Fruit fly (Drosophila melanogaster) whole organism, embryonic: ENCODE measurements around the gene Nepl18.

Source experiments
- Antp ChIP-seq: fragments of 200-800 bp; sonication (Bioruptor generic); optimal IDR thresholded peaks from 3 replicates; lab custom pipeline; 2016; ENCODE audit warnings: missing biosample characterization, missing genetic modification characterization
- Asciz ChIP-seq: fragments of 200-800 bp; sonication (Bioruptor generic); optimal IDR thresholded peaks from 2 replicates; lab custom pipeline; 2017; ENCODE audit warnings: missing biosample characterization, mild to moderate bottlenecking, missing genetic modification characterization, missing genetic modification reagents
- Bdp1 ChIP-seq: fragments of 200-800 bp; sonication (Bioruptor generic); optimal IDR thresholded peaks from 3 replicates; lab custom pipeline; 2016; ENCODE audit warnings: missing biosample characterization, missing genetic modification characterization
- CG10321 ChIP-seq: fragments of 200-800 bp; sonication (Bioruptor generic); IDR thresholded peaks from 2 replicates; pipeline ENCODE4 v1.3.6; 2022; ENCODE audit warnings: missing biosample characterization, missing genetic modification characterization
- CG10959 ChIP-seq: fragments of 200-800 bp; sonication (Bioruptor generic); IDR thresholded peaks from 2 replicates; pipeline ENCODE4 v1.3.6; 2022; ENCODE audit warnings: missing biosample characterization, missing genetic modification characterization
- CG12299 ChIP-seq: fragments of 200-800 bp; sonication (Bioruptor generic); optimal IDR thresholded peaks from 2 replicates; lab custom pipeline; 2018; ENCODE audit warnings: missing biosample characterization, mild to moderate bottlenecking, missing genetic modification characterization
- CG12659 ChIP-seq: fragments of 200-800 bp; sonication (Bioruptor generic); optimal IDR thresholded peaks from 3 replicates; lab custom pipeline; 2017; ENCODE audit warnings: mild to moderate bottlenecking, missing biosample characterization, missing genetic modification reagents, missing genetic modification characterization
- CG12744 ChIP-seq: fragments of 200-800 bp; sonication (Bioruptor generic); optimal IDR thresholded peaks from 2 replicates; lab custom pipeline; 2016; ENCODE audit warnings: missing biosample characterization, missing genetic modification characterization
- CG12769 ChIP-seq: fragments of 200-800 bp; sonication (Bioruptor generic); optimal IDR thresholded peaks from 2 replicates; lab custom pipeline; 2019; ENCODE audit warnings: missing biosample characterization, mild to moderate bottlenecking, missing genetic modification characterization, moderate library complexity
- CG13424 ChIP-seq: fragments of 200-800 bp; sonication (Bioruptor generic); optimal IDR thresholded peaks from 2 replicates; lab custom pipeline; 2019; ENCODE audit warnings: missing biosample characterization, mild to moderate bottlenecking, missing genetic modification characterization, moderate library complexity
- CG14667 ChIP-seq: fragments of 200-800 bp; sonication (Bioruptor generic); IDR thresholded peaks from 2 replicates; pipeline ENCODE4 v1.3.6; 2022; ENCODE audit warnings: missing biosample characterization, missing genetic modification characterization
- CG14710 ChIP-seq: fragments of 200-800 bp; sonication (Bioruptor generic); optimal IDR thresholded peaks from 3 replicates; lab custom pipeline; 2019; ENCODE audit warnings: missing biosample characterization, mild to moderate bottlenecking, missing genetic modification characterization, moderate library complexity
- CG15514 ChIP-seq: fragments of 200-800 bp; sonication (Bioruptor generic); optimal IDR thresholded peaks from 3 replicates; lab custom pipeline; 2017; ENCODE audit warnings: missing biosample characterization, missing genetic modification characterization, mild to moderate bottlenecking, moderate library complexity, missing genetic modification reagents
- CG15696 ChIP-seq: fragments of 200-800 bp; sonication (Bioruptor generic); optimal IDR thresholded peaks from 2 replicates; lab custom pipeline; 2019; ENCODE audit warnings: missing biosample characterization, mild to moderate bottlenecking, missing genetic modification characterization, moderate library complexity
- CG18011 ChIP-seq: fragments of 200-800 bp; sonication (Bioruptor generic); optimal IDR thresholded peaks from 2 replicates; lab custom pipeline; 2017; ENCODE audit warnings: missing biosample characterization, missing genetic modification characterization, mild to moderate bottlenecking, moderate library complexity, missing genotype
- CG30020 ChIP-seq: fragments of 200-800 bp; optimal IDR thresholded peaks from 2 replicates; lab custom pipeline; 2019; ENCODE audit warnings: missing biosample characterization, mild to moderate bottlenecking, missing genetic modification characterization, moderate library complexity
- CG31365 ChIP-seq: fragments of 200-800 bp; sonication (Bioruptor generic); optimal IDR thresholded peaks from 2 replicates; lab custom pipeline; 2018; ENCODE audit warnings: missing biosample characterization, mild to moderate bottlenecking, missing genetic modification characterization
- CG33557 ChIP-seq: fragments of 200-800 bp; sonication (Bioruptor generic); optimal IDR thresholded peaks from 2 replicates; lab custom pipeline; 2019; ENCODE audit warnings: missing biosample characterization, mild to moderate bottlenecking, missing genetic modification characterization, moderate library complexity
- CG42726 ChIP-seq: fragments of 200-800 bp; sonication (Bioruptor generic); IDR thresholded peaks from 2 replicates; pipeline ENCODE4 v1.3.6; 2022; ENCODE audit warnings: missing biosample characterization, missing genetic modification characterization; ENCODE audit not compliant: partially characterized antibody
- CG4424 ChIP-seq: fragments of 200-800 bp; sonication (Bioruptor generic); optimal IDR thresholded peaks from 3 replicates; lab custom pipeline; 2016; ENCODE audit warnings: missing biosample characterization, missing genetic modification characterization
- CG4730 ChIP-seq: fragments of 200-800 bp; sonication (Bioruptor generic); IDR thresholded peaks from 2 replicates; pipeline ENCODE4 v1.3.6; 2022; ENCODE audit warnings: missing biosample characterization, missing genetic modification characterization
- CG6272 ChIP-seq: fragments of 200-800 bp; sonication (Bioruptor generic); IDR thresholded peaks from 2 replicates; pipeline ENCODE4 v1.3.6; 2022; ENCODE audit warnings: missing biosample characterization, missing genetic modification characterization
- CG6654 ChIP-seq: fragments of 200-800 bp; sonication (Bioruptor generic); optimal IDR thresholded peaks from 2 replicates; lab custom pipeline; 2017; ENCODE audit warnings: missing biosample characterization, mild to moderate bottlenecking, missing genetic modification characterization
- Camta ChIP-seq: fragments of 200-800 bp; sonication (Bioruptor generic); optimal IDR thresholded peaks from 2 replicates; lab custom pipeline; 2016; ENCODE audit warnings: missing biosample characterization, missing genetic modification characterization
- CoRest ChIP-seq: fragments of 200-800 bp; sonication (Bioruptor generic); optimal IDR thresholded peaks from 3 replicates; lab custom pipeline; 2018; ENCODE audit warnings: missing biosample characterization, mild to moderate bottlenecking, missing genetic modification characterization, moderate library complexity
- Dfd ChIP-seq, 2 experiments: fragments of >200 bp; optimal IDR thresholded peaks; 2 replicates each; lab custom pipeline; 2017; ENCODE audit warnings: missing biosample characterization in 2 of 2, missing genetic modification characterization in 2 of 2
- Doc2 ChIP-seq: fragments of 200-800 bp; sonication (Bioruptor generic); IDR thresholded peaks from 2 replicates; pipeline ENCODE4 v1.3.6; 2022; ENCODE audit warnings: missing biosample characterization, missing genetic modification characterization
- Drgx ChIP-seq: fragments of 200-800 bp; sonication (Bioruptor generic); IDR thresholded peaks from 2 replicates; pipeline ENCODE4 v1.3.6; 2022; ENCODE audit warnings: missing biosample characterization, missing genetic modification characterization
- Hmr ChIP-seq: fragments of 200-800 bp; sonication (Bioruptor generic); optimal IDR thresholded peaks from 3 replicates; lab custom pipeline; 2017; ENCODE audit warnings: mild to moderate bottlenecking, missing biosample characterization, missing genetic modification reagents, missing genetic modification characterization
- MBD-R2 ChIP-seq: fragments of 200-800 bp; sonication (Bioruptor generic); IDR thresholded peaks from 2 replicates; pipeline ENCODE4 v1.3.6; 2022; ENCODE audit warnings: missing biosample characterization, missing genetic modification characterization
- Meics ChIP-seq: fragments of 200-800 bp; sonication (Bioruptor generic); optimal IDR thresholded peaks from 2 replicates; lab custom pipeline; 2017; ENCODE audit warnings: missing biosample characterization, mild to moderate bottlenecking, missing genetic modification characterization
- Neu2 ChIP-seq: fragments of 200-800 bp; sonication (Bioruptor generic); optimal IDR thresholded peaks from 3 replicates; lab custom pipeline; 2016; ENCODE audit warnings: missing biosample characterization, missing genetic modification characterization, borderline replicate concordance
- Poxn ChIP-seq: fragments of 200-800 bp; sonication (Bioruptor generic); IDR thresholded peaks from 2 replicates; pipeline ENCODE4 v1.3.6; 2022; ENCODE audit warnings: missing biosample characterization, missing genetic modification characterization
- Trl ChIP-seq, 3 experiments: fragments of >200 bp in 2 of 3; fragments of 200-800 bp in 1 of 3; sonication (Bioruptor generic) in 1 of 3; optimal IDR thresholded peaks; 2 replicates in 1 of 3; 3 replicates in 2 of 3; lab custom pipeline; 2016 to 2017; ENCODE audit warnings: missing biosample characterization in 1 of 3, missing genetic modification characterization in 1 of 3
- Vsx1 ChIP-seq: fragments of 200-800 bp; sonication (Bioruptor generic); optimal IDR thresholded peaks from 2 replicates; lab custom pipeline; 2017; ENCODE audit warnings: missing biosample characterization, mild to moderate bottlenecking, missing genetic modification characterization, missing genetic modification reagents
- YL-1 ChIP-seq: fragments of 200-800 bp; sonication (Bioruptor generic); optimal IDR thresholded peaks from 3 replicates; lab custom pipeline; 2017; ENCODE audit warnings: missing biosample characterization, mild to moderate bottlenecking, missing genetic modification characterization
- abd-A ChIP-seq: fragments of 200-800 bp; sonication (Bioruptor generic); optimal IDR thresholded peaks from 3 replicates; lab custom pipeline; 2019; ENCODE audit warnings: missing biosample characterization, mild to moderate bottlenecking, missing genetic modification characterization, moderate library complexity
- br ChIP-seq: fragments of >200 bp; optimal IDR thresholded peaks from 2 replicates; lab custom pipeline; 2017
- btn ChIP-seq: fragments of 200-800 bp; sonication (Bioruptor generic); optimal IDR thresholded peaks from 2 replicates; lab custom pipeline; 2016; ENCODE audit warnings: missing biosample characterization, missing genetic modification characterization
- ewg ChIP-seq: fragments of 200-800 bp; sonication (Bioruptor generic); optimal IDR thresholded peaks from 3 replicates; lab custom pipeline; 2017; ENCODE audit warnings: mild to moderate bottlenecking, missing biosample characterization, missing genetic modification reagents, missing genetic modification characterization
- fd3F ChIP-seq: fragments of 200-800 bp; sonication (Bioruptor generic); optimal IDR thresholded peaks from 2 replicates; lab custom pipeline; 2018; ENCODE audit warnings: missing biosample characterization, mild to moderate bottlenecking, missing genetic modification characterization, moderate library complexity
- fd64A ChIP-seq: fragments of 200-800 bp; sonication (Bioruptor generic); optimal IDR thresholded peaks from 3 replicates; lab custom pipeline; 2018; ENCODE audit warnings: missing biosample characterization, mild to moderate bottlenecking, missing genetic modification characterization
- fru ChIP-seq: fragments of >200 bp; optimal IDR thresholded peaks from 2 replicates; lab custom pipeline; 2017
- grn ChIP-seq: fragments of 200-800 bp; sonication (Bioruptor generic); optimal IDR thresholded peaks from 3 replicates; lab custom pipeline; 2017; ENCODE audit warnings: missing biosample characterization, missing genetic modification characterization
- maf-S ChIP-seq: fragments of 200-800 bp; sonication (Bioruptor generic); optimal IDR thresholded peaks from 2 replicates; lab custom pipeline; 2016; ENCODE audit warnings: missing biosample characterization, missing genetic modification characterization
- oc ChIP-seq: fragments of 200-800 bp; sonication (Bioruptor generic); optimal IDR thresholded peaks from 2 replicates; lab custom pipeline; 2018; ENCODE audit warnings: missing biosample characterization, mild to moderate bottlenecking, missing genetic modification characterization, moderate library complexity
- ranshi ChIP-seq: fragments of 200-800 bp; sonication (Bioruptor generic); IDR thresholded peaks from 2 replicates; pipeline ENCODE4 v1.3.6; 2022; ENCODE audit warnings: missing biosample characterization, missing genetic modification characterization
- shn ChIP-seq: fragments of 200-800 bp; sonication (Bioruptor generic); optimal IDR thresholded peaks from 3 replicates; lab custom pipeline; 2016; ENCODE audit warnings: missing biosample characterization, missing genetic modification characterization
- sisA ChIP-seq: fragments of 200-800 bp; sonication (Bioruptor generic); IDR thresholded peaks from 2 replicates; pipeline ENCODE4 v1.3.6; 2022; ENCODE audit warnings: missing biosample characterization, missing genetic modification characterization
- zen2 ChIP-seq: fragments of 200-800 bp; sonication (Bioruptor generic); IDR thresholded peaks from 3 replicates; pipeline ENCODE4 v1.3.6; 2022; ENCODE audit warnings: missing biosample characterization, missing genetic modification characterization; ENCODE audit not compliant: partially characterized antibody

Nepl18 gene

DNA sequence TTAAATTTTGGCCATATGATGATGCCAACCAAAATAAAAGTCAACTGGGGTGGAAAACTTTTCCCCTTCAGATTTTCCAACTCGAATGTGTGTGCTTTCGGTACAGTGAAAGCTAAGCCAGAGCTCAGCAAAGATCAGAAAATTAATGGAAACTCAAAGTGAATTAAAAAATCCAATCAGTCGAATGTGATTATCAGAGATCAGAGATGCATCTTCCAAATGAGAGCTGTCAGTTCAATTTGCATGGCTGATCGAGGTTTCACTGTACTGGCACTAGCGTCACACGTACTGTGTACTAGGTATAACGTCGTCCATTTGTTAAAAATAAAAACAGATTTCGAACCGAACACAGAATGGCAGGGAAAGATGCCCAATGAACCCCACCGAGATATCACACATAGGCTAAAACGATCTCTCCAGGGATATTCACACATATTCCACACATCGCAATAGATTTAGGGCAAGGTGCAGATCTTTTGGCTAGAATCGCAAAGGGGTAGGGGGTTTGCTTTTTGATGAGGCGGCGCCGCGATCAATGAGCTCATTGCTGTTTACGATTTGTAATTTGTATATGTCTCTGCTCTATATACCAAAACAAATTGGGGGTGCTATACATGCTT lies 29.5 kb downstream of the Nepl18 start (continued):
- TF ChIP-seq fd64A = no peak
- TF ChIP-seq CG12769 (tag; lab: Kevin White, UChicago) = peak; percentile 93
- TF ChIP-seq MBD-R2 (GFP tag; lab: Robert Waterston, UW) = peak; percentile 70; the same call in 1 of the 2 replicates
- TF ChIP-seq Asciz (GFP tag; lab: Kevin White, UChicago) = peak; percentile 16
- peak; percentile 67 for TF ChIP-seq Hmr (GFP tag; lab: Kevin White, UChicago)
- TF ChIP-seq CG12659 (GFP tag; lab: Kevin White, UChicago) = peak; percentile 71
- TF ChIP-seq CG4424 (GFP tag; lab: Kevin White, UChicago) = peak; percentile 48
- TF ChIP-seq CG33557 (GFP tag; lab: Kevin White, UChicago) = no peak
- no peak for TF ChIP-seq zen2 (GFP tag; lab: Robert Waterston, UW)
- TF ChIP-seq ranshi = peak; percentile 86
- peak; percentile 51 for TF ChIP-seq CG31365 (tag; lab: Kevin White, UChicago)
- TF ChIP-seq Vsx1 (GFP tag; lab: Kevin White, UChicago) = no peak
- no peak for TF ChIP-seq CG42726 (GFP tag; lab: Robert Waterston, UW)
- peak; percentile 41 for TF ChIP-seq ewg (GFP tag; lab: Kevin White, UChicago)
- peak; percentile 5 for TF ChIP-seq CG12299 (tag; lab: Kevin White, UChicago)
- TF ChIP-seq CG18011 = peak; percentile 27
- peak; percentile 15 for TF ChIP-seq CG6654 (GFP tag; lab: Kevin White, UChicago)
- TF ChIP-seq CG13424 (tag; lab: Kevin White, UChicago) = peak; percentile 75
- peak; percentile 78 for TF ChIP-seq sisA (GFP tag; lab: Robert Waterston, UW)
- TF ChIP-seq CG6272 (GFP tag; lab: Robert Waterston, UW) = peak; percentile 72
- TF ChIP-seq CG10321 (GFP tag; lab: Robert Waterston, UW) = peak; percentile 59
- peak; percentile 51 for TF ChIP-seq oc
- TF ChIP-seq YL-1 = no peak
- 0 out of 2 replicates have a peak, but pooled peaks have one; percentile 35 for TF ChIP-seq Doc2 (GFP tag; lab: Robert Waterston, UW)
- peak; percentile 78 for TF ChIP-seq CoRest (tag; lab: Kevin White, UChicago)
- no peak for TF ChIP-seq CG10959 (GFP tag; lab: Robert Waterston, UW)
- no peak for TF ChIP-seq Neu2 (GFP tag; lab: Kevin White, UChicago)
- no peak for TF ChIP-seq Poxn
- TF ChIP-seq Dfd (GFP tag; optimal IDR thresholded peaks at IDR 0.05; lab: Kevin White, UChicago) = no peak
- peak; percentile 81 for TF ChIP-seq CG14667 (GFP tag; lab: Robert Waterston, UW)
- TF ChIP-seq CG12744 (GFP tag; lab: Kevin White, UChicago) = peak; percentile 60
- peak; percentile 68 for TF ChIP-seq maf-S (GFP tag; lab: Kevin White, UChicago)
- no peak for TF ChIP-seq CG30020 (tag; lab: Kevin White, UChicago)
- no peak for TF ChIP-seq grn (GFP tag; lab: Kevin White, UChicago)
- peak; percentile 83 for TF ChIP-seq Drgx
- TF ChIP-seq shn (GFP tag; lab: Kevin White, UChicago) = peak; percentile 38
- TF ChIP-seq fru (lab: Kevin White, UChicago) = no peak
- TF ChIP-seq Antp (GFP tag; lab: Kevin White, UChicago) = peak; percentile 87
- no peak for TF ChIP-seq CG15696 (tag; lab: Kevin White, UChicago)
- peak; percentile 68 for TF ChIP-seq fd3F (GFP tag; lab: Kevin White, UChicago)
- TF ChIP-seq CG14710 (tag; lab: Kevin White, UChicago) = no peak
- TF ChIP-seq CG15514 = peak; percentile 21
- TF ChIP-seq Trl (optimal IDR thresholded peaks at IDR 0.05; lab: Kevin White, UChicago) = no peak
- peak; percentile 77 for TF ChIP-seq Trl (GFP tag; optimal IDR thresholded peaks at IDR 0.05; lab: Kevin White, UChicago)
- TF ChIP-seq Meics (GFP tag; lab: Kevin White, UChicago) = peak; percentile 67
- TF ChIP-seq Bdp1 (GFP tag; lab: Kevin White, UChicago) = peak; percentile 21
- peak; percentile 78 for TF ChIP-seq CG4730 (GFP tag; lab: Robert Waterston, UW)
- TF ChIP-seq btn (GFP tag; lab: Kevin White, UChicago) = peak; percentile 24
- peak; percentile 69 for TF ChIP-seq Camta
- TF ChIP-seq br (lab: Kevin White, UChicago) = no peak
- no peak for TF ChIP-seq abd-A
